Worm (Caenorhabditis elegans) whole organism, L4/young adult: ENCODE data around the gene gur-5.
A peak's percentile ranks its signal among the peaks of the same experiment; 100 is the strongest.

Experiments
- W03F9.2 ChIP-seq: fragments of 150-350 bp; optimal IDR thresholded peaks from 2 replicates; lab custom pipeline; 2014; ENCODE audit warnings: missing biosample characterization, missing genetic modification characterization
- dao-5 ChIP-seq: sonication (generic microtip); optimal IDR thresholded peaks from 2 replicates; lab custom pipeline; 2016; ENCODE audit warnings: missing genotype, missing genetic modification characterization, moderate library complexity, missing compliant biosample characterization
- him-1 ChIP-seq: sonication (generic microtip); optimal IDR thresholded peaks from 2 replicates; lab custom pipeline; 2016; ENCODE audit warnings: missing genotype, missing genetic modification reagents, missing genetic modification characterization, missing compliant biosample characterization

The gur-5 gene

DNA sequence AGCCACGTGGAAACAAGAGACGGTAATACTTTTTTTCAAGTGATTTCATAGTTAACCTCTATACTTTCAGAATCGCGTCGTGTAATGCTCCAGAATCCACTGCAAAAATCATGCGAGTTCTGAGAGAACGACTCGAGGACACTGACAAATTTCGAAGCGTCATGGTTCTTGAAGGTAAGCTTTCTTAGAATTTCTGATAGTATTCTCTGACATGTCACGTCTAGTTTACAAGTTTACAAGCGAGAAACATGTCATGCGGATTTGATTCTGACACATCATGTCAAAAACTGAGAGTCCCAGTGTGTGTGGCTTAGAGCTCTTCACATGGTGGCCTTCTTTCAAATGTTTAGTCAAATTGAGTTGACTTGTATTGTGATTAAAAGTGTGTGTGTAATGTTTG is 49.5 kb downstream of the gur-5 start:
- TF ChIP-seq dao-5 (tag; lab: Kevin White, UChicago), result no peak
- TF ChIP-seq W03F9.2 (tag; lab: Kevin White, UChicago), result no peak
- no peak for TF ChIP-seq him-1

DNA sequence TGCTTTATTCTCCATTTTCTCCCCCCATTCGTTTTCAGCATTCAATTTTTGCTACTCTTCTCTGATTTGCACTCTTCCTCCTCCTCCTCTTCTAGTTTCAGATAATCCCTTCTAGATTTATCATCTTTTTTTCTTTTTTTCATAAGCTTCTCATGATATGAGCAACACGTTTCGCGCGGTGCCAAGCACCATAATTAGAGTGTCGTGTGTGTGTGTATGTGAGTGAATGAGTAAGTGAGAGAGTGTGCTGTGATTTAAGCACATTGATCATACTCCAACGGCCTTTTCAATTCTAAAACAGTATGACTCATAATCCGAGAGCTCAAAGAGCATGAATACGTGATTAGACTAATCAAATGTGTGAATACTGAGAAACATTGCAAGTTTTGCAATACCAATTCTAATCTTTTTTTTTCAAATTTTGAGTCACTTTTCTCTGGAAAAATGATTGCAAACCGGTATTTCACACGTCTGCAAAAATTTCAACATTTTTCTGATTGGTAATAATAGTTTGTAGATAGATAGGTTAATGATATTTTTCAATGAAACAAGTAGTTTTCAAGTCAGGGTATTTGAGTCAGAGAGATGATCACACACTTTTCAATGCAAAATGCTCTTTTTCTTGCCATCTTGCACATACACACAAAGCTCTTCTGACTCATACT is 50.4 kb downstream of the gur-5 start:
- no peak for TF ChIP-seq W03F9.2 (tag; lab: Kevin White, UChicago)
- TF ChIP-seq dao-5 (tag; lab: Kevin White, UChicago), result no peak
- no peak for TF ChIP-seq him-1

DNA sequence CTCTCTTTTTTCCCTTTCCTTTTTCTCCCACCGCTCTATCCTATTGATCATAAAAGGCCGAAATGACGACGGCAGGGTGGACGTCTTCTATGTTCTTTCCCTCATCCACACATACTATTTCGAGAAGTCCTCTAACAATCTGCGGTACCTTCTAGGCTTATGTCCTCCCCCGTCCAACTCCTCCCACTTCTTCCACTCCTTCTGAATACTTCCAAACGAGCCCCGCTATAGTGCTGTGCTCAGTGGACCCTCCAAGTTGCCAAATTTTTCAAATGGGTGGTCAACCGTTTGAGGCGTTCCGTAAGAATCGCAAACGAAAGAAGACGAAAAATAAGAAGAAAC is 50.9 kb downstream of the gur-5 start:
- TF ChIP-seq dao-5 (tag; lab: Kevin White, UChicago) (peak; percentile 2), W03F9.2 (tag; lab: Kevin White, UChicago) (no peak), him-1 (peak; percentile 70)

DNA sequence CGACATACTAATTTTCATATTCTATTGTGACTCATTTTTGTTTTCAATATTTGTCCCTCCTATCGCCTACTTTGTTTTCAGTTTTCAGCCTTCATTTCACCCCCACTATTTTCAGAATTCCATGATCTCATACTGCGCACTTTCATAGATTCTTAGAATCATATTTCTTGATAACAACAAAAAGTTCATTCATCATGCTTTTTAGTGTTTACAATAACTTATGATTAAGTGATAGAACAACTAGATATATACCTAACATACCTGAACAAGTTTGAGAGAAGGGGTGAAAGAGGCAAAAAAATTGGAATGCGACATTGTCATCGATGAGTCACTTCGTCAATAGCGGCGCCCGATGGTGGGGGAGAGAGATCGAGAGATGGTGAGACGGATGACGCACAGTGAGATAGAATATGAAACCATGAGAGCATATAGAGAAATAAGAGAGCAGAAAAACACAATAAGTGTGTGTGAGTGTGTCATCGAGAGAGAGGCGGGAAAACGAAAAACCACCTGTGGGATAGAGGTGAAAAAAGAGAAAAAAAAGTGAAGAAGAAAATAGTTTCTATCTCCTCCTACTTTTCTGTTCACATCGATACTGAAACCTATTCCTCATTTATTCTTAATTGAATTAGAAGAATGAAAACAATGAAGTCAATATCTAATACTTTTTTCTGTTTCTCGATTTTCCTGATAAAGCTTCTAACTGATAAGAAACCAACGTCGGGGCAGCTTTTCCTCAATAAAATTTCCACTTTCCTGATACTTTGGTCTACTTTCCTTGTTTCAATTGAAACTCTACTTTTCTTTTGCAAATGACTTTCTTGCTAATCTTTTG is 51.7 kb downstream of the gur-5 start:
- no peak for TF ChIP-seq dao-5 (tag; lab: Kevin White, UChicago)
- TF ChIP-seq him-1, result peak; percentile 40
- TF ChIP-seq W03F9.2 (tag; lab: Kevin White, UChicago), result peak; percentile 12

DNA sequence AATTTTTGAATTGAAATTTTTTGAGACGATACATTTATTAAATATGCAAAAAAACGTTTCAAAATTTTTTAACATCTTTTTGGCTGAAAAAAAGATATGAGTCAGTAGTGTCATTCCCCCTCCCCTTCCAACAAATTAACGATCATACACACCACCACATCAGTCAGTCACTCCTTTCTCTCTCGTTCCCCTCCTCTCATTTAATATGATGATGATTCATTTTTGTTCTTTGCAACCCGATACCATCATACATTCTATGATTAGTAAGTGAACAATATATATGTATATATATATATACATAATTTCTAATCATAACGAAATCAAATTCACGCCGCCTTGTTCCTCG is 52.3 kb downstream of the gur-5 start:
- no peak for TF ChIP-seq dao-5 (tag; lab: Kevin White, UChicago)
- TF ChIP-seq W03F9.2 (tag; lab: Kevin White, UChicago), result no peak
- no peak for TF ChIP-seq him-1

DNA sequence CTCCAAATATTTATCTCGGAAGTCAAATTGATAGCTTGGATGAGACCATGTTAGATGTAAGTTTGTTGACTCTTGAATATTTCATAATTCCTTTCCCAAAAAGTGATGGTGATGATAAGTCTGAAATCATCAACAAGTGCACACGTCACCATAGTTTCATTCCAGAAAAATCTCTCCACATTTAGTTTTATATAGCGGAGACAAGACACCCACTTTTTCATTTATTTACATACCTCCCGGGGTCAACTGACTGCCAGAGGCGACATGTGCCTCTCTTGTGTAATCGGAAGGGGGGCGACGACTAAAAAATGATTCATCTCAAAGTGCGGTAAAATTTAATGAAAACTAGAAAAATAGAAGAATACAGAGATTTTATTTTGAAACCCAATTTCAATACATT is 53.2 kb downstream of the gur-5 start:
- TF ChIP-seq dao-5 (tag; lab: Kevin White, UChicago) (no peak), him-1 (no peak), W03F9.2 (tag; lab: Kevin White, UChicago) (no peak)
